Worm (Caenorhabditis elegans) whole organism, L1 larva: ENCODE data around the gene R12B2.8.

ENCODE experiments used
- Y116A8C.19 ChIP-seq: sonication (generic microtip); optimal IDR thresholded peaks from 2 replicates; lab custom pipeline; 2016; ENCODE audit warnings: missing compliant biosample characterization, missing genetic modification characterization, borderline replicate concordance
- ama-1 ChIP-seq: fragments of 150-350 bp; optimal IDR thresholded peaks from 2 replicates; lab custom pipeline; 2014
- blmp-1 ChIP-seq: fragments of 150-350 bp; optimal IDR thresholded peaks from 2 replicates; lab custom pipeline; 2014; ENCODE audit warnings: missing biosample characterization, missing genetic modification characterization
- ceh-8 ChIP-seq: fragments of 200-800 bp; sonication (Bioruptor generic); optimal IDR thresholded peaks from 2 replicates; lab custom pipeline; 2018; ENCODE audit warnings: mild to moderate bottlenecking, missing genetic modification characterization, moderate library complexity, missing compliant biosample characterization
- ces-1 ChIP-seq: fragments of 150-350 bp; optimal IDR thresholded peaks from 2 replicates; lab custom pipeline; 2014; ENCODE audit warnings: missing biosample characterization, missing genetic modification reagents, missing genetic modification characterization
- dpl-1 ChIP-seq, 3 experiments: fragments of 150-350 bp in 2 of 3; sonication (generic microtip) in 1 of 3; optimal IDR thresholded peaks; 2 replicates each; lab custom pipeline; 2014 to 2017; ENCODE audit warnings: missing biosample characterization in 3 of 3, missing genetic modification characterization in 3 of 3, missing genetic modification reagents in 3 of 3
- dsc-1 ChIP-seq: sonication (generic microtip); optimal IDR thresholded peaks from 2 replicates; lab custom pipeline; 2016; ENCODE audit warnings: mild to moderate bottlenecking, missing genetic modification characterization, missing compliant biosample characterization
- efl-1 ChIP-seq, 4 experiments: fragments of 150-350 bp; optimal IDR thresholded peaks in 3 of 4; peaks in 1 of 4; 1 replicate in 1 of 4; 2 replicates in 3 of 4; lab custom pipeline; 2014; ENCODE audit warnings: missing biosample characterization in 2 of 4, missing genetic modification characterization in 2 of 4, missing genetic modification reagents in 2 of 4
- egl-27 ChIP-seq, 2 experiments: fragments of 150-350 bp in 1 of 2; sonication (generic microtip); optimal IDR thresholded peaks; 3 replicates each; lab custom pipeline; 2017 to 2018; ENCODE audit warnings: missing biosample characterization in 2 of 2, missing genetic modification characterization in 2 of 2, missing genetic modification reagents in 2 of 2
- elt-2 ChIP-seq: sonication (generic microtip); optimal IDR thresholded peaks from 2 replicates; lab custom pipeline; 2016; ENCODE audit warnings: missing genetic modification characterization, mild to moderate bottlenecking, inconsistent platforms, missing compliant biosample characterization, missing genetic modification reagents
- fkh-8 ChIP-seq: sonication (generic microtip); optimal IDR thresholded peaks from 2 replicates; lab custom pipeline; 2016; ENCODE audit warnings: mild to moderate bottlenecking, missing genetic modification characterization, missing compliant biosample characterization
- irx-1 ChIP-seq: sonication (generic microtip); optimal IDR thresholded peaks from 2 replicates; lab custom pipeline; 2016; ENCODE audit warnings: missing genetic modification characterization, missing compliant biosample characterization
- jun-1 ChIP-seq: fragments of 150-350 bp; optimal IDR thresholded peaks from 2 replicates; lab custom pipeline; 2014; ENCODE audit warnings: missing biosample characterization, missing genetic modification reagents, missing genetic modification characterization
- lin-13 ChIP-seq: fragments of 150-350 bp; optimal IDR thresholded peaks from 2 replicates; lab custom pipeline; 2014; ENCODE audit warnings: missing biosample characterization, missing genetic modification reagents, missing genetic modification characterization
- lin-14 ChIP-seq: fragments of 200-800 bp; sonication (Bioruptor generic); optimal IDR thresholded peaks from 2 replicates; lab custom pipeline; 2018; ENCODE audit warnings: mild to moderate bottlenecking, missing genetic modification characterization, moderate library complexity, missing compliant biosample characterization
- lin-15B ChIP-seq: fragments of 150-350 bp; sonication (generic microtip); optimal IDR thresholded peaks from 3 replicates; lab custom pipeline; 2014; ENCODE audit warnings: missing biosample characterization, missing genetic modification characterization
- lin-35 ChIP-seq, 2 experiments: fragments of 150-350 bp; optimal IDR thresholded peaks; 2 replicates each; lab custom pipeline; 2014; ENCODE audit warnings: missing biosample characterization in 2 of 2, missing genetic modification characterization in 2 of 2, missing genetic modification reagents in 2 of 2
- lsy-2 ChIP-seq, 2 experiments: fragments of 150-350 bp; optimal IDR thresholded peaks; 2 replicates each; lab custom pipeline; 2014; ENCODE audit warnings: missing biosample characterization in 2 of 2, missing genetic modification characterization in 2 of 2
- mdl-1 ChIP-seq, 2 experiments: fragments of 150-350 bp; optimal IDR thresholded peaks; 2 replicates each; lab custom pipeline; 2014 to 2017; ENCODE audit warnings: missing biosample characterization in 2 of 2, missing genetic modification characterization in 2 of 2, inconsistent platforms in 1 of 2
- mep-1 ChIP-seq: fragments of 150-350 bp; optimal IDR thresholded peaks from 2 replicates; lab custom pipeline; 2014; ENCODE audit warnings: missing biosample characterization, missing genetic modification characterization
- nhr-11 ChIP-seq: fragments of 150-350 bp; optimal IDR thresholded peaks from 2 replicates; lab custom pipeline; 2014; ENCODE audit warnings: missing biosample characterization, missing genetic modification characterization
- nhr-237 ChIP-seq: fragments of 150-350 bp; optimal IDR thresholded peaks from 2 replicates; lab custom pipeline; 2014; ENCODE audit warnings: missing biosample characterization, missing genetic modification characterization
- pag-3 ChIP-seq: sonication (generic microtip); optimal IDR thresholded peaks from 2 replicates; lab custom pipeline; 2017; ENCODE audit warnings: missing genetic modification characterization, mild to moderate bottlenecking, missing compliant biosample characterization, antibody characterized with exemption, borderline replicate concordance; ENCODE audit not compliant: insufficient read depth
- pqm-1 ChIP-seq: sonication (generic microtip); optimal IDR thresholded peaks from 3 replicates; lab custom pipeline; 2017; ENCODE audit warnings: missing biosample characterization, missing genetic modification characterization
- rnt-1 ChIP-seq: sonication (generic microtip); optimal IDR thresholded peaks from 2 replicates; lab custom pipeline; 2016; ENCODE audit warnings: mild to moderate bottlenecking, missing genetic modification characterization, moderate library complexity, missing compliant biosample characterization
- snpc-4 ChIP-seq: fragments of 150-350 bp; optimal IDR thresholded peaks from 2 replicates; lab custom pipeline; 2014; ENCODE audit warnings: missing biosample characterization, missing genetic modification characterization
- snu-23 ChIP-seq: sonication (generic microtip); optimal IDR thresholded peaks from 2 replicates; lab custom pipeline; 2016; ENCODE audit warnings: missing genetic modification characterization, missing compliant biosample characterization
- sup-37 ChIP-seq: fragments of 200-800 bp; sonication (Bioruptor generic); optimal IDR thresholded peaks from 2 replicates; lab custom pipeline; 2018; ENCODE audit warnings: mild to moderate bottlenecking, missing genetic modification characterization, missing compliant biosample characterization
- tbx-2 ChIP-seq: sonication (generic microtip); optimal IDR thresholded peaks from 2 replicates; lab custom pipeline; 2016; ENCODE audit warnings: missing genetic modification characterization, missing compliant biosample characterization
- tlp-1 ChIP-seq: fragments of 150-350 bp; optimal IDR thresholded peaks from 2 replicates; lab custom pipeline; 2014; ENCODE audit warnings: missing biosample characterization, missing genetic modification characterization
- unc-98 ChIP-seq: fragments of 200-800 bp; sonication (Bioruptor generic); IDR thresholded peaks from 2 replicates; pipeline ENCODE4 v1.3.6; 2022; ENCODE audit warnings: missing genetic modification characterization, missing compliant biosample characterization
- vab-15 ChIP-seq: sonication (generic microtip); optimal IDR thresholded peaks from 2 replicates; lab custom pipeline; 2017; ENCODE audit warnings: missing genotype, mild to moderate bottlenecking, missing genetic modification characterization, missing compliant biosample characterization
- zag-1 ChIP-seq: fragments of 150-350 bp; optimal IDR thresholded peaks from 2 replicates; lab custom pipeline; 2014; ENCODE audit warnings: missing biosample characterization, missing genetic modification characterization

Gene R12B2.8

DNA sequence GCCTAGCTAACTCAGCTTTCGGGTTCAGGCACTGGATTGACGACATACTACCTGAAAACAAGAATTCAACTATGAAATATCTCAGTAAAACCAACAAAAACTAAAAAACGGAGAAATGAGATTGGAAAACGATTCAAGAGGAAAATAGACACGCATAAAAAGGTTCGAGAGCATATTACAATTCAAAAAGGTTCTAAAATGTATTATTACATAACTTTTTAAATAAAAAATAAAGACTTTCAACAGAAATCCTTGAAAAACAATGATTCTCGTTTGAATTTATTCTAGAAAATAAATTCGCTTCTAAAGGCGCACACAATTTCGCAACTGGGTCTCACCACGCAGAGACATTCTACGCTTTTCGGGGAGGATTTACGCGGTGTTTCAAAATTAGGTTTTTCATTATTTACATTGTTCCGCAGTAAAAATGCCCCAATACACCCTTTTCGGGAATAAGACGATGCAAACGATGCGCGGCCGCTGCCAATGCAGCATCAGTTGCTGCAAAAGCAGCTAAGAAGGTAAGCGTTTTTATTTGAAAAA, 32.0 kb downstream of the R12B2.8 start, which contains the start of the genes cct-6 and alh-9 (continued):
- TF ChIP-seq ama-1 (lab: Kevin White, UChicago) (peak; percentile 49), mdl-1 (tag; optimal IDR thresholded peaks at IDR 0.05; lab: Kevin White, UChicago) (peak in 1 of 2 experiments; percentile 83), Y116A8C.19 (tag; lab: Kevin White, UChicago) (no peak), tbx-2 (peak; percentile 76), lin-13 (GFP tag; lab: Kevin White, UChicago) (peak; percentile 83), tlp-1 (tag; lab: Kevin White, UChicago) (no peak), lin-14 (GFP tag; lab: Kevin White, UChicago) (peak; percentile 79)

ce11 chrIII:5859008-5859407, 35.3 kb downstream of the R12B2.8 start, which contains the start of gene dpf-4:
TSS of gene dpf-4 (plus strand) at chrIII:5859308.
- TF ChIP-seq snpc-4 (tag; lab: Kevin White, UChicago), result no peak
- no peak for TF ChIP-seq efl-1 (optimal IDR thresholded peaks at IDR 0.05; lab: Kevin White, UChicago)
- peak in 1 of 2 experiments; percentile 75 for TF ChIP-seq efl-1 (GFP tag; optimal IDR thresholded peaks at IDR 0.05 in 1 of 2; lab: Kevin White, UChicago)
- no peak for TF ChIP-seq vab-15 (tag; lab: Kevin White, UChicago)

DNA sequence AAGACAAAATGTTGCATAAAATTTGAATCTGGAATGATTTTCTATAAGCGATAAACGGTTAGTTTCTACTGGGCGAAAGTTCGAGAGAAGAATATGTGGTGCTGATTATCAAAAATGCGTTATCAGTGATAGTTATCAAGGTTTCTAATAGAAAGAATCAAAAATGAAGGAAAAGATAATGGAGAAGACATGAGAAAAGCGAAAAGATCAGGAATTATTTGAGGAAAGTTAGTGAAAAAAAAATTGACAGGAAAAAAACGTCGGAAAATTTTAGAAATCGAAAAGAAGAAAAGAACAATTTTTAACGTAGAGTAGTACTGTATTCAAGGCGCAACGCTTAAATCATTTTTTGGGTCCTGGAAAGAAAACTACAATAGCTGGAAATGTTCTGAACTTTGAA, 40.1 kb downstream of the R12B2.8 start, which contains the start of gene dnpp-1:
Gene dnpp-1 (minus strand): TSS at position 30 of the 400 bp plus-strand sequence.
- TF ChIP-seq blmp-1 (tag; lab: Kevin White, UChicago) (peak; percentile 62), irx-1 (tag; lab: Kevin White, UChicago) (no peak), lin-35 (GFP tag; optimal IDR thresholded peaks at IDR 0.05; lab: Kevin White, UChicago) (peak in 1 of 2 experiments; percentile 25), elt-2 (tag; lab: Kevin White, UChicago) (peak; percentile 78), tlp-1 (tag; lab: Kevin White, UChicago) (peak; percentile 25), pqm-1 (peak; percentile 36)
- TF ChIP-seq, all 84 proteins: peak for 5

DNA sequence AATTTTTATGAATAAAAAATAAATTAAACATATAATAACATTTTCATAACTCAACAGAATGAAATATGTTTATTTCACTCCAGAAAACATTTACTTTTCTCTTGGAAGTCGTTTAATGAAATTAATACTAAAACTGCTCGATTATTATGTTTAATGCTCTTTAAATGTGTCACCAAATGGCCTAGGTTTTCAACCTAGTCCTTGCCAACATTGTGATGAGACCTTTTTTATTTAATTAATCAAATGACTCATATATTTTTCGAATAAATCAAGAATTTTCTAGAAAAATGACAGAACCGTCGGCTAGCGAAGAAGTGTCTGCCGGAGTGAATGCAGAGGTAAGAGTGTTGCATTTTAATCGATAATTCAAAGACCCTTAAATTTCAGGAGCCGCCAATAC, 40.6 kb downstream of the R12B2.8 start, which contains the start of gene rabn-5:
Gene rabn-5 (plus strand): TSS at position 284 of the 400 bp plus-strand sequence.
- no peak for TF ChIP-seq jun-1
- peak; percentile 13 to 19 for TF ChIP-seq efl-1 (optimal IDR thresholded peaks at IDR 0.05; lab: Kevin White, UChicago)
- peak in 1 of 2 experiments; percentile 51 for TF ChIP-seq efl-1 (GFP tag; optimal IDR thresholded peaks at IDR 0.05 in 1 of 2; lab: Kevin White, UChicago)
- TF ChIP-seq dpl-1 (GFP tag; optimal IDR thresholded peaks at IDR 0.05; lab: Kevin White, UChicago), result peak in 1 of 3 experiments; percentile 59
- peak; percentile 16 for TF ChIP-seq mep-1
- peak in 1 of 2 experiments; percentile 2 for TF ChIP-seq lsy-2 (tag; optimal IDR thresholded peaks at IDR 0.05; lab: Kevin White, UChicago)

DNA sequence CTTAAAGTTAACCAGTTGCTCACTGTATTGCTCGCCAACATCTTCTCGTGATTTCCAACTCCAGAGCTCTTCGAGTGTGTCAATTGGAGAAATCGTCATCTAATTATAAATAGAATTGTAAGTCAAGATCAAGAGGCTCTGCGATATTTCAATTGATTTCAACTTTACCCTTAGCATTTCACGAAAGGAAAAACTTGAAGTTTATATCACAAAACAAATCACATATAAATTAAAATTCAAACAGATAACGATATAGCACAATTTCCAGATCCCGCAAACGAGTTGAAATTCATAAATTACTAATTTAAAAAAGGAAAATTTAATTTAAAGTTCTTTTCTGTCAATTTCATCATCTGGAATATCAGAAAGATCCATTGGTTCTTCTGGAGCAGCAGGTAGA, 44.7 kb downstream of the R12B2.8 start, which contains the start of gene eng-1:
Gene eng-1 (minus strand): TSS at position 101 of the 400 bp plus-strand sequence.
- no peak for TF ChIP-seq rnt-1 (tag; lab: Kevin White, UChicago)
- no peak for TF ChIP-seq sup-37 (GFP tag; lab: Kevin White, UChicago)
- no peak for TF ChIP-seq nhr-11
- TF ChIP-seq unc-98 (GFP tag; lab: Robert Waterston, UW), result no peak
- TF ChIP-seq snu-23 (GFP tag; lab: Kevin White, UChicago), result no peak
- no peak for TF ChIP-seq dsc-1 (tag; lab: Kevin White, UChicago)
- TF ChIP-seq lsy-2 (tag; optimal IDR thresholded peaks at IDR 0.05; lab: Kevin White, UChicago), result no peak
- no peak for TF ChIP-seq zag-1
- TF ChIP-seq pag-3 (tag; lab: Kevin White, UChicago), result no peak
- no peak for TF ChIP-seq lin-15B (tag; lab: Kevin White, UChicago)
- TF ChIP-seq fkh-8 (tag; lab: Kevin White, UChicago), result no peak
- no peak for TF ChIP-seq nhr-237 (tag; lab: Kevin White, UChicago)
- TF ChIP-seq ces-1, result no peak
- no peak for TF ChIP-seq ceh-8 (GFP tag; lab: Kevin White, UChicago)
- TF ChIP-seq egl-27 (tag; optimal IDR thresholded peaks at IDR 0.05; lab: Kevin White, UChicago), result no peak
